Worm (Caenorhabditis elegans) whole organism, L2 larva: ENCODE measurements around the gene T28A11.18.

Experiments used
- mdl-1 ChIP-seq, 2 experiments: fragments of 150-350 bp in 1 of 2; sonication (generic microtip) in 1 of 2; optimal IDR thresholded peaks; 2 replicates each; lab custom pipeline; 2017; ENCODE audit warnings: missing biosample characterization in 2 of 2, missing genetic modification characterization in 2 of 2
- nhr-10 ChIP-seq: sonication (generic microtip); optimal IDR thresholded peaks from 2 replicates; lab custom pipeline; 2017; ENCODE audit warnings: missing biosample characterization, missing genetic modification characterization
- nhr-129 ChIP-seq: fragments of 150-350 bp; optimal IDR thresholded peaks from 2 replicates; lab custom pipeline; 2014; ENCODE audit warnings: missing biosample characterization, missing genetic modification characterization
- unc-55 ChIP-seq: fragments of 150-350 bp; sonication (generic microtip); optimal IDR thresholded peaks from 3 replicates; lab custom pipeline; 2014; ENCODE audit warnings: missing biosample characterization, missing genetic modification reagents, missing genetic modification characterization

ce11 chrV:3275033-3275432 is 7.2 kb upstream of the T28A11.18 start, which contains the start of gene T28A11.3:
- TF ChIP-seq mdl-1 (tag; optimal IDR thresholded peaks at IDR 0.05; lab: Kevin White, UChicago) (no peak), unc-55 (GFP tag; lab: Kevin White, UChicago) (no peak), nhr-10 (tag; lab: Kevin White, UChicago) (no peak), nhr-129 (tag; lab: Kevin White, UChicago) (no peak)
